Fruit fly (Drosophila melanogaster) whole organism, embryonic: ENCODE data around the gene P58IPK.
A peak's percentile ranks its signal among the peaks of the same experiment; 100 is the strongest.

Experiments
- CG10147 ChIP-seq: fragments of 200-800 bp; sonication (Bioruptor generic); optimal IDR thresholded peaks from 2 replicates; lab custom pipeline; 2019; ENCODE audit warnings: missing biosample characterization, mild to moderate bottlenecking, missing genetic modification characterization, moderate library complexity
- CG11456 ChIP-seq: fragments of 200-800 bp; sonication (Bioruptor generic); IDR thresholded peaks from 3 replicates; pipeline ENCODE4 v1.3.6; 2022; ENCODE audit warnings: missing biosample characterization, missing genetic modification characterization
- CG11695 ChIP-seq: fragments of 200-800 bp; sonication (Bioruptor generic); IDR thresholded peaks from 3 replicates; pipeline ENCODE4 v1.3.6; 2022; ENCODE audit warnings: missing biosample characterization, missing genetic modification characterization
- CG12104 ChIP-seq: fragments of 200-800 bp; sonication (Bioruptor generic); optimal IDR thresholded peaks from 3 replicates; lab custom pipeline; 2016; ENCODE audit warnings: missing biosample characterization, missing genetic modification characterization
- CG12744 ChIP-seq: fragments of 200-800 bp; sonication (Bioruptor generic); optimal IDR thresholded peaks from 2 replicates; lab custom pipeline; 2016; ENCODE audit warnings: missing biosample characterization, missing genetic modification characterization
- CG15269 ChIP-seq: fragments of 200-800 bp; sonication (Bioruptor generic); optimal IDR thresholded peaks from 2 replicates; lab custom pipeline; 2018; ENCODE audit warnings: missing biosample characterization, mild to moderate bottlenecking, missing genetic modification characterization, moderate library complexity
- CG17361 ChIP-seq: fragments of 200-800 bp; sonication (Bioruptor generic); IDR thresholded peaks from 3 replicates; pipeline ENCODE4 v1.3.6; 2022; ENCODE audit warnings: missing biosample characterization, missing genetic modification characterization
- CG17802 ChIP-seq: fragments of 200-800 bp; sonication (Bioruptor generic); optimal IDR thresholded peaks from 2 replicates; lab custom pipeline; 2018; ENCODE audit warnings: missing biosample characterization, mild to moderate bottlenecking, missing genetic modification characterization, moderate library complexity
- CG18476 ChIP-seq: fragments of 200-800 bp; sonication (Bioruptor generic); optimal IDR thresholded peaks from 2 replicates; lab custom pipeline; 2016; ENCODE audit warnings: missing biosample characterization, mild to moderate bottlenecking, missing genetic modification characterization
- CG18619 ChIP-seq: fragments of 200-800 bp; sonication (Bioruptor generic); optimal IDR thresholded peaks from 3 replicates; lab custom pipeline; 2017; ENCODE audit warnings: missing biosample characterization, mild to moderate bottlenecking, missing genetic modification characterization
- CG34376 ChIP-seq: fragments of 200-800 bp; sonication (Bioruptor generic); optimal IDR thresholded peaks from 2 replicates; lab custom pipeline; 2018; ENCODE audit warnings: missing biosample characterization, mild to moderate bottlenecking, missing genetic modification characterization
- CG3726 ChIP-seq: fragments of 200-800 bp; sonication (Bioruptor generic); IDR thresholded peaks from 3 replicates; pipeline ENCODE4, ENCODE4 v1.3.6; 2022; ENCODE audit warnings: missing biosample characterization, missing genetic modification characterization
- CG7839 ChIP-seq: fragments of 200-800 bp; sonication (Bioruptor generic); optimal IDR thresholded peaks from 3 replicates; lab custom pipeline; 2018; ENCODE audit warnings: missing biosample characterization, mild to moderate bottlenecking, missing genetic modification characterization, moderate library complexity
- CG8765 ChIP-seq: fragments of 200-800 bp; sonication (Bioruptor generic); IDR thresholded peaks from 2 replicates; pipeline ENCODE4 v1.3.6; 2022; ENCODE audit warnings: missing biosample characterization, missing genetic modification characterization
- CG9817 ChIP-seq: fragments of 200-800 bp; sonication (Bioruptor generic); optimal IDR thresholded peaks from 2 replicates; lab custom pipeline; 2018; ENCODE audit warnings: missing biosample characterization, mild to moderate bottlenecking, missing genetic modification characterization, moderate library complexity
- Dad ChIP-seq: fragments of 200-800 bp; sonication (Bioruptor generic); optimal IDR thresholded peaks from 3 replicates; lab custom pipeline; 2016; ENCODE audit warnings: missing biosample characterization, missing genetic modification characterization
- E2f1 ChIP-seq: fragments of 200-800 bp; sonication (Bioruptor generic); IDR thresholded peaks from 2 replicates; pipeline ENCODE4 v1.3.6; 2022; ENCODE audit warnings: missing biosample characterization, missing genetic modification characterization
- Fer2 ChIP-seq: fragments of 200-800 bp; sonication (Bioruptor generic); optimal IDR thresholded peaks from 2 replicates; lab custom pipeline; 2018; ENCODE audit warnings: missing biosample characterization, mild to moderate bottlenecking, missing genetic modification characterization, moderate library complexity
- HLH4C ChIP-seq: fragments of 200-800 bp; sonication (Bioruptor generic); IDR thresholded peaks from 3 replicates; pipeline ENCODE4 v1.3.6; 2022; ENCODE audit warnings: missing biosample characterization, missing genetic modification characterization; ENCODE audit not compliant: partially characterized antibody
- Myb ChIP-seq: fragments of 200-800 bp; sonication (Bioruptor generic); optimal IDR thresholded peaks from 2 replicates; lab custom pipeline; 2016; ENCODE audit warnings: missing biosample characterization, missing genetic modification characterization
- Nf-YC ChIP-seq: fragments of 200-800 bp; optimal IDR thresholded peaks from 3 replicates; lab custom pipeline; 2019; ENCODE audit warnings: missing biosample characterization, mild to moderate bottlenecking, missing genetic modification characterization, moderate library complexity
- Oli ChIP-seq: fragments of 200-800 bp; sonication (Bioruptor generic); optimal IDR thresholded peaks from 2 replicates; lab custom pipeline; 2018; ENCODE audit warnings: missing biosample characterization, mild to moderate bottlenecking, missing genetic modification characterization, moderate library complexity
- TFAM ChIP-seq: fragments of 200-800 bp; sonication (Bioruptor generic); optimal IDR thresholded peaks from 2 replicates; lab custom pipeline; 2017; ENCODE audit warnings: missing biosample characterization, missing genetic modification characterization, inconsistent platforms
- Xrp1 ChIP-seq: fragments of 200-800 bp; sonication (Bioruptor generic); IDR thresholded peaks from 2 replicates; pipeline ENCODE4 v1.3.6; 2022; ENCODE audit warnings: missing biosample characterization, missing genetic modification characterization
- ato ChIP-seq: fragments of 200-800 bp; sonication (Bioruptor generic); IDR thresholded peaks from 2 replicates; pipeline ENCODE4 v1.3.6; 2022; ENCODE audit warnings: missing biosample characterization, missing genetic modification characterization; ENCODE audit not compliant: partially characterized antibody
- br ChIP-seq: fragments of >200 bp; optimal IDR thresholded peaks from 2 replicates; lab custom pipeline; 2017
- bsh ChIP-seq, 2 experiments: fragments of 200-800 bp; sonication (Bioruptor generic); optimal IDR thresholded peaks; 2 replicates each; lab custom pipeline; 2017 to 2018; ENCODE audit warnings: mild to moderate bottlenecking in 2 of 2, missing biosample characterization in 2 of 2, missing genetic modification characterization in 2 of 2, moderate library complexity in 1 of 2
- cg ChIP-seq: fragments of 200-800 bp; sonication (Bioruptor generic); optimal IDR thresholded peaks from 3 replicates; lab custom pipeline; 2019; ENCODE audit warnings: missing biosample characterization, mild to moderate bottlenecking, missing genetic modification characterization, moderate library complexity
- cwo ChIP-seq: fragments of 200-800 bp; sonication (Bioruptor generic); optimal IDR thresholded peaks from 3 replicates; lab custom pipeline; 2017; ENCODE audit warnings: missing biosample characterization, missing genetic modification characterization, mild to moderate bottlenecking, moderate library complexity, missing genetic modification reagents
- danr ChIP-seq: fragments of 200-800 bp; sonication (Bioruptor generic); IDR thresholded peaks from 2 replicates; pipeline ENCODE4 v1.3.6; 2022; ENCODE audit warnings: missing biosample characterization, missing genetic modification characterization
- emc ChIP-seq: fragments of 200-800 bp; sonication (Bioruptor generic); optimal IDR thresholded peaks from 2 replicates; lab custom pipeline; 2016; ENCODE audit warnings: missing biosample characterization, missing genetic modification characterization
- grn ChIP-seq: fragments of 200-800 bp; sonication (Bioruptor generic); optimal IDR thresholded peaks from 3 replicates; lab custom pipeline; 2017; ENCODE audit warnings: missing biosample characterization, missing genetic modification characterization
- h ChIP-seq: fragments of >200 bp; optimal IDR thresholded peaks from 2 replicates; lab custom pipeline; 2017
- her ChIP-seq: fragments of 200-800 bp; sonication (Bioruptor generic); optimal IDR thresholded peaks from 2 replicates; lab custom pipeline; 2016; ENCODE audit warnings: missing biosample characterization, missing genetic modification characterization
- hkb ChIP-seq, 2 experiments: fragments of 200-800 bp in 1 of 2; fragments of >200 bp in 1 of 2; sonication (Bioruptor generic) in 1 of 2; IDR thresholded peaks in 1 of 2; optimal IDR thresholded peaks in 1 of 2; 2 replicates each; pipeline versions ENCODE4 v1.3.6 to Lab custom; 2017 to 2022; ENCODE audit warnings: missing biosample characterization in 1 of 2, missing genetic modification characterization in 1 of 2
- kay ChIP-seq: fragments of 200-800 bp; sonication (Bioruptor generic); optimal IDR thresholded peaks from 2 replicates; lab custom pipeline; 2016; ENCODE audit warnings: missing biosample characterization, missing genetic modification characterization
- ken ChIP-seq: fragments of 200-800 bp; sonication (Bioruptor generic); IDR thresholded peaks from 3 replicates; pipeline ENCODE4 v1.3.6; 2022; ENCODE audit warnings: missing biosample characterization, missing genetic modification characterization
- mirr ChIP-seq: fragments of 200-800 bp; sonication (Bioruptor generic); optimal IDR thresholded peaks from 3 replicates; lab custom pipeline; 2018; ENCODE audit warnings: missing biosample characterization, mild to moderate bottlenecking, missing genetic modification characterization
- nerfin-2 ChIP-seq: fragments of 200-800 bp; sonication (Bioruptor generic); IDR thresholded peaks from 2 replicates; pipeline ENCODE4 v1.3.6; 2022; ENCODE audit warnings: missing biosample characterization, missing genetic modification characterization; ENCODE audit not compliant: partially characterized antibody
- oc ChIP-seq: fragments of 200-800 bp; sonication (Bioruptor generic); optimal IDR thresholded peaks from 2 replicates; lab custom pipeline; 2018; ENCODE audit warnings: missing biosample characterization, mild to moderate bottlenecking, missing genetic modification characterization, moderate library complexity
- pho ChIP-seq: fragments of 200-800 bp; sonication (Bioruptor generic); optimal IDR thresholded peaks from 2 replicates; lab custom pipeline; 2016; ENCODE audit warnings: missing biosample characterization, missing genetic modification characterization
- repo ChIP-seq: fragments of 200-800 bp; sonication (Bioruptor generic); optimal IDR thresholded peaks from 2 replicates; lab custom pipeline; 2016; ENCODE audit warnings: missing biosample characterization, missing genetic modification characterization
- row ChIP-seq: fragments of 200-800 bp; sonication (Bioruptor generic); IDR thresholded peaks from 3 replicates; pipeline ENCODE4 v1.3.6; 2022; ENCODE audit warnings: missing biosample characterization, missing genetic modification characterization
- scrt ChIP-seq: fragments of 200-800 bp; sonication (Bioruptor generic); optimal IDR thresholded peaks from 2 replicates; lab custom pipeline; 2018; ENCODE audit warnings: missing biosample characterization, mild to moderate bottlenecking, missing genetic modification characterization, moderate library complexity
- sima ChIP-seq: fragments of 200-800 bp; sonication (Bioruptor generic); optimal IDR thresholded peaks from 2 replicates; lab custom pipeline; 2016; ENCODE audit warnings: missing biosample characterization, missing genetic modification characterization
- slp2 ChIP-seq: fragments of 200-800 bp; sonication (Bioruptor generic); optimal IDR thresholded peaks from 2 replicates; lab custom pipeline; 2016; ENCODE audit warnings: missing biosample characterization, missing genetic modification characterization
- trem ChIP-seq: fragments of 200-800 bp; optimal IDR thresholded peaks from 3 replicates; lab custom pipeline; 2019; ENCODE audit warnings: missing biosample characterization, mild to moderate bottlenecking, missing genetic modification characterization, moderate library complexity
- vvl ChIP-seq: fragments of 200-800 bp; sonication (Bioruptor generic); IDR thresholded peaks from 2 replicates; pipeline ENCODE4 v1.3.6; 2022; ENCODE audit warnings: missing biosample characterization, missing genetic modification characterization
- wor ChIP-seq: fragments of 200-800 bp; sonication (Bioruptor generic); IDR thresholded peaks from 2 replicates; pipeline ENCODE4 v1.3.6; 2022; ENCODE audit warnings: missing biosample characterization, missing genetic modification characterization

The P58IPK gene

DNA sequence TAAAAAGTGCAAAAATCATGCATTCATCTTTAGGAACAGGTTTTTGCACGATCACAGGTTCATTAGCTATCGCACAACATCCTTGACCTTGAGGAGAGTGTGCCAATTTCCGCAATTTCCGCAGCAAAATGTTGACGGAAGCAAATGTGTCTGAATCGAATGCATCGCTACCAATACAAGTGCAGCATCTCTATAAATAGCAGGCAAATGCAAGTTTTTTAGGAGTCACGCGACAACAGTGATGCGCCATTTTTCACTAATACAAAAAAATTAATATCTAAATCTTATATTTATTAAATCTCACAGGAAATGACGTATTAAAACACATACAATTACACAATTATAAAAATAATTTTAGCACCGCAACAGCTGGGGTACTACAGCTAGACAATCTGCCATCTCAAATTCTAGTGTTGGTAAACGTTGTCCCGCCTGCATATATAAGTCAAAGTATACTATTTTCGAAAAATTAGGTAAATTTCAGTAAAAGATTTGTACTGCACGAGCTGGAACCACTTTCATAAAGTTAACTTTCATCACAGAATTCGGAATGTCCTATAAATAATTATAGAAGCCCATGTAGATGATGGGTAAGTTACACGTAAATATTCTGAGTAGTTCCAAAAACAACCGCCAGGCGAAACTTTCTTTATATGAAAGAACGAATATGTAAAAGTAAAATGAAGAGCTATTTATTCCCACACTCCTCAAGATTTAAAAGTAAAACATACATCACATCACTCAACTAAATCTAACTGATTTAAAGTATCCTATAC is 12.7 kb upstream of the P58IPK start, which contains the start of gene CG9399:
CG9399 (minus strand) TSS at position 400 of the 776 bp plus-strand sequence.
- peak; percentile 79 for TF ChIP-seq mirr
- peak; percentile 79 for TF ChIP-seq her (GFP tag; lab: Kevin White, UChicago)
- peak; percentile 90 for TF ChIP-seq slp2
- peak; percentile 99 for TF ChIP-seq Xrp1
- peak; percentile 63 for TF ChIP-seq emc (GFP tag; lab: Kevin White, UChicago)
- no peak for TF ChIP-seq ato (GFP tag; lab: Robert Waterston, UW)
- peak; percentile 98 for TF ChIP-seq wor
- TF ChIP-seq Nf-YC (tag; lab: Kevin White, UChicago) = peak; percentile 84
- TF ChIP-seq TFAM (GFP tag; lab: Kevin White, UChicago) = peak; percentile 79
- TF ChIP-seq Fer2 (tag; lab: Kevin White, UChicago) = peak; percentile 85
- peak; percentile 92 for TF ChIP-seq cwo (GFP tag; lab: Kevin White, UChicago)
- TF ChIP-seq CG15269 = peak; percentile 97
- peak; percentile 67 for TF ChIP-seq Myb (GFP tag; lab: Kevin White, UChicago)
- peak; percentile 93 for TF ChIP-seq CG12744 (GFP tag; lab: Kevin White, UChicago)
- peak; percentile 94 for TF ChIP-seq cg (GFP tag; lab: Kevin White, UChicago)
- peak; percentile 97 for TF ChIP-seq Oli (tag; lab: Kevin White, UChicago)
- no peak for TF ChIP-seq br
- peak; percentile 92 for TF ChIP-seq CG10147 (GFP tag; lab: Kevin White, UChicago)
- no peak for TF ChIP-seq hkb (optimal IDR thresholded peaks at IDR 0.05; lab: Kevin White, UChicago)
- peak; percentile 98 for TF ChIP-seq hkb (GFP tag; IDR thresholded peaks at IDR 0.05; lab: Robert Waterston, UW)
- peak; percentile 83 for TF ChIP-seq sima (GFP tag; lab: Kevin White, UChicago)
- TF ChIP-seq CG9817 (tag; lab: Kevin White, UChicago) = peak; percentile 94
- peak; percentile 65 for TF ChIP-seq grn (GFP tag; lab: Kevin White, UChicago)
- peak; percentile 95 for TF ChIP-seq CG18476 (GFP tag; lab: Kevin White, UChicago)
- TF ChIP-seq HLH4C = 0 out of 3 replicates have a peak, but pooled peaks have one; percentile 38
- peak; percentile 97 for TF ChIP-seq CG8765 (GFP tag; lab: Robert Waterston, UW)
- TF ChIP-seq CG17802 (tag; lab: Kevin White, UChicago) = peak; percentile 84
- peak; percentile 97 for TF ChIP-seq CG17361
- TF ChIP-seq bsh (GFP tag; optimal IDR thresholded peaks at IDR 0.05; lab: Kevin White, UChicago) = peak; percentile 86 to 98
- peak; percentile 97 for TF ChIP-seq oc (tag; lab: Kevin White, UChicago)
- TF ChIP-seq CG3726 (GFP tag; lab: Robert Waterston, UW) = peak; percentile 97
- peak; percentile 99 for TF ChIP-seq ken (GFP tag; lab: Robert Waterston, UW)
- TF ChIP-seq CG7839 (tag; lab: Kevin White, UChicago) = peak; percentile 96
- peak; percentile 84 for TF ChIP-seq repo (GFP tag; lab: Kevin White, UChicago)
- peak; percentile 94 for TF ChIP-seq danr
- peak; percentile 96 for TF ChIP-seq CG11695 (GFP tag; lab: Robert Waterston, UW)
- peak; percentile 92 for TF ChIP-seq Dad
- no peak for TF ChIP-seq h (lab: Kevin White, UChicago)
- peak; percentile 98 for TF ChIP-seq row (GFP tag; lab: Robert Waterston, UW)
- TF ChIP-seq trem (tag; lab: Kevin White, UChicago) = peak; percentile 93
- TF ChIP-seq CG18619 (GFP tag; lab: Kevin White, UChicago) = peak; percentile 95
- peak; percentile 64 for TF ChIP-seq CG34376 (GFP tag; lab: Kevin White, UChicago)
- peak; percentile 99 for TF ChIP-seq vvl (GFP tag; lab: Robert Waterston, UW)
- TF ChIP-seq nerfin-2 = no peak
- TF ChIP-seq pho (GFP tag; lab: Kevin White, UChicago) = peak; percentile 93
- TF ChIP-seq E2f1 = peak; percentile 97
- peak; percentile 89 for TF ChIP-seq scrt
- TF ChIP-seq CG11456 (GFP tag; lab: Robert Waterston, UW) = peak; percentile 97
- peak; percentile 93 for TF ChIP-seq CG12104
- TF ChIP-seq kay = peak; percentile 94
